Worm (Caenorhabditis elegans) whole organism, L4/young adult: Measurements from ENCODE around the gene sdz-36.

ENCODE experiments used
- dao-5 ChIP-seq: sonication (generic microtip); optimal IDR thresholded peaks from 2 replicates; lab custom pipeline; 2016; ENCODE audit warnings: missing genotype, missing genetic modification characterization, moderate library complexity, missing compliant biosample characterization
- him-1 ChIP-seq: sonication (generic microtip); optimal IDR thresholded peaks from 2 replicates; lab custom pipeline; 2016; ENCODE audit warnings: missing genotype, missing genetic modification reagents, missing genetic modification characterization, missing compliant biosample characterization

DNA sequence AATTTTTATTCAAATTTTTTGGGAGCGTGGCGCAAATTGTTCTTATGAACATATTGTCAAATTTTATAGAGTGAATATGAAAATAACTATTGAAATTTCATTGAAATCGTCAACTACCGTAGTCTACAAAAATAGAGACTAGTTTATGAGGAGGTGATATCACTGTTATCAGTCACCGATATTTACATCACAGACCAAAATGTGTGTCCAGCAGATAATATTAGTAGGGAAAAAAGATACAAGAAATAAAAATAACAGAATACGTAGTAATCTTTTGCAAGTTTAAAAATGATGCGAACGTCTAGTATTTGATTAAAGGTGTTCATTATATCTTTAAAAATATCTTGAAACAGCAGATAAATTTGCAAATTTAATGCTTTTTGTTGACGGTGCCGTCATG, 11.4 kb upstream of the sdz-36 start:
- TF ChIP-seq dao-5 (tag; lab: Kevin White, UChicago), result no peak
- TF ChIP-seq him-1 (tag; lab: Kevin White, UChicago), result no peak
